Fruit fly (Drosophila melanogaster): Measurements from ENCODE around the gene hoe1.

Gene hoe1

DNA sequence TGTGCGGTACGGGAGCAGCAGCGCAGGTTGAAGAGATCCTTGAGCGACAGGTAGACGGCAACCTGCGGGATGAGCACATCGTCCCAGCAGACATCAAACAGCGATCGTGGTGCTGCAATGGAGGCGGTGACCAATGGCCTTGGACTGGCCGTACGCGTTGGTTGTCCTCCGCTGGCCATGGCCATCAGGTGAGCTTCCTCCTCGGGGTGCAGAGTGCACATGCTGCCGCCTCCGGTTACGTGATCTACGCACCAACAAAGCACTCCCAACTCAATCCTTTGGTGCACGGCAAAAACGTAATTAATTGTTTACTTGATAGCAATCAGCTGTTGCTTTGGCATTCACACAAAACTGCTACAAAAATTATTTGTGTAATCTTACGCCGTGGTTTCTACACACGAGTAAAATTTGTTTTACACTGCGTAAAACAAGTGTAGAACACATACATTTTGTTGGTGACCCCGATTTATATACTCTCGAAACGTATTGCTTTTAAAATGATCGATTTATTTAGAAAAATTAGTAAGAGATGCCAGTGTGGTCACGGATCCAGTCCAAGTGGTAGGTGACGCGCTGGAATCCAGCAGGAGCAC, 17.4 kb upstream of the hoe1 start, which contains the start of gene jet:
Gene jet, minus strand, starts transcription at position 332 of the 593 bp plus-strand sequence.
- TF ChIP-seq Lpt (GFP tag; optimal IDR thresholded peaks at IDR 0.05) (no peak), fkh (GFP tag; optimal IDR thresholded peaks at IDR 0.05) (peak; percentile 63), dsx (GFP tag; optimal IDR thresholded peaks at IDR 0.05; ENCODE audit: poor library complexity, severe bottlenecking) (no peak), CG8119 (GFP tag; IDR thresholded peaks at IDR 0.05) (no peak), Hr39 (GFP tag; optimal IDR thresholded peaks at IDR 0.05) (no peak), pdm3 (GFP tag; optimal IDR thresholded peaks at IDR 0.05) (no peak), CG8632 (GFP tag; optimal IDR thresholded peaks at IDR 0.05) (no peak), CG8319 (GFP tag; optimal IDR thresholded peaks at IDR 0.05) (peak; percentile 91), lz (GFP tag; optimal IDR thresholded peaks at IDR 0.05) (no peak), CG6808 (GFP tag; optimal IDR thresholded peaks at IDR 0.05) (no peak)

DNA sequence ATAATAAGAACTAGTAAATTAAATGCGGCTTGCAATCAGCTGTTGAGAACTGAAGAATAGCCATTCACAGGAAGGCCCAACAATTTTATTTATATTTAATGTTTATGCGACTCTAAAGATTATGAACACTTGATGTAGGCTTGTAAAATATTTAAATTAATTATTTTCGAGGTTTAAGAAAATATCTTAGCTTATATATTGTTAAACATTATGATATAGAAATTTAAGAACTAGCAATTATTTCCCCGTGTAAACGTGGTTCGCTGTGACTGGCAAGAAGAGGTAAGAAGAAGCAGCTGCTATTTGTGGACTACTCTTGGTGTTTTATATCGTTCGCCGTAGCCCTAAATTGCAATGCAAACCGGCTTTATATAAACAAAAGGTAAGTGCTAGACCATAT, 13.1 kb upstream of the hoe1 start, which contains the start of the genes mRpL24 and betaggt-I:
Gene mRpL24, minus strand, starts transcription at position 62 of the 400 bp plus-strand sequence.
Gene betaggt-I, plus strand, starts transcription at position 280 of the 400 bp plus-strand sequence.
- peak; percentile 96 for TF ChIP-seq CG6792 (GFP tag; optimal IDR thresholded peaks at IDR 0.05)
- TF ChIP-seq Blimp-1 (GFP tag; optimal IDR thresholded peaks at IDR 0.05): peak; percentile 87
- peak; percentile 96 for TF ChIP-seq net (GFP tag; optimal IDR thresholded peaks at IDR 0.05)
- TF ChIP-seq CG3032 (tag; optimal IDR thresholded peaks at IDR 0.05): peak; percentile 99
- TF ChIP-seq CG6276 (GFP tag; optimal IDR thresholded peaks at IDR 0.05): peak; percentile 92
- peak; percentile 95 for TF ChIP-seq Met (GFP tag; optimal IDR thresholded peaks at IDR 0.05)
- TF ChIP-seq cyc (GFP tag; optimal IDR thresholded peaks at IDR 0.05): peak; percentile 95
- peak; percentile 97 for TF ChIP-seq acj6 (GFP tag; optimal IDR thresholded peaks at IDR 0.05)
- TF ChIP-seq esn (GFP tag; optimal IDR thresholded peaks at IDR 0.05): peak; percentile 98
- TF ChIP-seq topi (GFP tag; optimal IDR thresholded peaks at IDR 0.05): peak; percentile 96
- TF ChIP-seq fkh (GFP tag; optimal IDR thresholded peaks at IDR 0.05): peak; percentile 87
- TF ChIP-seq Hr39 (GFP tag; optimal IDR thresholded peaks at IDR 0.05): peak; percentile 90
- TF ChIP-seq CG3919 (GFP tag; optimal IDR thresholded peaks at IDR 0.05): peak; percentile 97
- TF ChIP-seq Smox (GFP tag; optimal IDR thresholded peaks at IDR 0.05): peak; percentile 95
- peak; percentile 96 for TF ChIP-seq CG11294 (GFP tag; IDR thresholded peaks at IDR 0.05)
- peak; percentile 93 for TF ChIP-seq CG9139 (GFP tag; optimal IDR thresholded peaks at IDR 0.05)
- TF ChIP-seq salr (GFP tag; optimal IDR thresholded peaks at IDR 0.05): peak in 1 of 2 experiments; percentile 94
- TF ChIP-seq Sox14 (GFP tag; optimal IDR thresholded peaks at IDR 0.05): peak; percentile 96
- TF ChIP-seq eg (GFP tag; IDR thresholded peaks at IDR 0.05): peak; percentile 99
- TF ChIP-seq ss (GFP tag; optimal IDR thresholded peaks at IDR 0.05): peak; percentile 89 to 94
- peak; percentile 90 for TF ChIP-seq CG6808 (GFP tag; optimal IDR thresholded peaks at IDR 0.05)
- peak; percentile 93 for TF ChIP-seq dac (GFP tag; optimal IDR thresholded peaks at IDR 0.05)
- TF ChIP-seq Eip93F (GFP tag; optimal IDR thresholded peaks at IDR 0.05): peak; percentile 81
- TF ChIP-seq Sox102F (GFP tag; optimal IDR thresholded peaks at IDR 0.05): peak; percentile 92
- TF ChIP-seq Hr4 (GFP tag; optimal IDR thresholded peaks at IDR 0.05): peak; percentile 95
- TF ChIP-seq Ets21C (GFP tag; optimal IDR thresholded peaks at IDR 0.05): peak; percentile 90
- peak; percentile 95 for TF ChIP-seq achi (GFP tag; optimal IDR thresholded peaks at IDR 0.05)
- peak; percentile 92 for TF ChIP-seq spab (GFP tag; optimal IDR thresholded peaks at IDR 0.05)
- TF ChIP-seq Sox15 (GFP tag; optimal IDR thresholded peaks at IDR 0.05): peak; percentile 96
- TF ChIP-seq Ets96B (tag; optimal IDR thresholded peaks at IDR 0.05): peak; percentile 98
- TF ChIP-seq fd59A (GFP tag; optimal IDR thresholded peaks at IDR 0.05): peak; percentile 91
- TF ChIP-seq Eip75B (GFP tag; optimal IDR thresholded peaks at IDR 0.05): peak; percentile 94
- peak; percentile 89 for TF ChIP-seq CG11762 (GFP tag; optimal IDR thresholded peaks at IDR 0.05; ENCODE audit: insufficient read depth)
- TF ChIP-seq Eip78C (GFP tag): peak; percentile 99
- peak; percentile 89 for TF ChIP-seq CG8319 (GFP tag; optimal IDR thresholded peaks at IDR 0.05)
- peak; percentile 90 for TF ChIP-seq CG16779 (tag; optimal IDR thresholded peaks at IDR 0.05)
- peak; percentile 85 for TF ChIP-seq CG6854 (GFP tag; optimal IDR thresholded peaks at IDR 0.05)
- peak; percentile 98 for TF ChIP-seq OdsH (GFP tag; optimal IDR thresholded peaks at IDR 0.05)
- peak; percentile 96 for TF ChIP-seq CG8632 (GFP tag; optimal IDR thresholded peaks at IDR 0.05)
- peak; percentile 92 for TF ChIP-seq CG11902 (GFP tag; optimal IDR thresholded peaks at IDR 0.05)
- peak; percentile 96 for TF ChIP-seq CG10669 (GFP tag; optimal IDR thresholded peaks at IDR 0.05)
- TF ChIP-seq svp (GFP tag): peak; percentile 96
- peak; percentile 94 for TF ChIP-seq Lpt (GFP tag; optimal IDR thresholded peaks at IDR 0.05)
- peak; percentile 28 for TF ChIP-seq fd85E (GFP tag; optimal IDR thresholded peaks at IDR 0.05)
